Worm (Caenorhabditis elegans) whole organism, L4 larva: ENCODE data around the gene ptr-6.

Source experiments
- F10B5.3 ChIP-seq: sonication (generic microtip); optimal IDR thresholded peaks from 2 replicates; lab custom pipeline; 2016; ENCODE audit warnings: mild to moderate bottlenecking, missing genetic modification characterization, missing compliant biosample characterization
- F26F4.8 ChIP-seq: fragments of 200-800 bp; sonication (Bioruptor generic); conservative IDR thresholded peaks from 2 replicates; pipeline ENCODE4 v1.3.6; 2022; ENCODE audit warnings: missing genetic modification characterization, missing compliant biosample characterization
- F37D6.2 ChIP-seq: sonication (generic microtip); optimal IDR thresholded peaks from 2 replicates; lab custom pipeline; 2016; ENCODE audit warnings: mild to moderate bottlenecking, missing genetic modification characterization, missing compliant biosample characterization
- F49E8.2 ChIP-seq: sonication (generic microtip); optimal IDR thresholded peaks from 2 replicates; lab custom pipeline; 2016; ENCODE audit warnings: missing compliant biosample characterization, mild to moderate bottlenecking, missing genetic modification characterization, borderline replicate concordance
- Y105C5A.15 ChIP-seq: fragments of 200-800 bp; sonication (Bioruptor generic); IDR thresholded peaks from 2 replicates; pipeline ENCODE4 v1.3.6; 2022; ENCODE audit warnings: missing genetic modification characterization, missing compliant biosample characterization
- Y5F2A.4 ChIP-seq: fragments of 200-800 bp; sonication (Bioruptor generic); optimal IDR thresholded peaks from 2 replicates; lab custom pipeline; 2018; ENCODE audit warnings: mild to moderate bottlenecking, missing genetic modification characterization, missing compliant biosample characterization
- ZK546.5 ChIP-seq, 2 experiments: sonication (generic microtip); optimal IDR thresholded peaks; 2 replicates each; lab custom pipeline; 2017; ENCODE audit warnings: missing biosample characterization in 2 of 2, missing genetic modification characterization in 2 of 2
- aly-2 ChIP-seq: sonication (generic microtip); optimal IDR thresholded peaks from 2 replicates; lab custom pipeline; 2018; ENCODE audit warnings: missing biosample characterization, missing genetic modification characterization
- ama-1 ChIP-seq: fragments of 150-350 bp; optimal IDR thresholded peaks from 2 replicates; lab custom pipeline; 2014; ENCODE audit warnings: inconsistent platforms, mixed read lengths
- attf-4 ChIP-seq: sonication (generic microtip); optimal IDR thresholded peaks from 3 replicates; lab custom pipeline; 2017; ENCODE audit warnings: missing biosample characterization, missing genetic modification characterization
- ceh-20 ChIP-seq: fragments of 200-800 bp; sonication (Bioruptor generic); IDR thresholded peaks from 2 replicates; pipeline ENCODE4 v1.3.6; 2022; ENCODE audit warnings: missing genetic modification reagents, missing genetic modification characterization, missing compliant biosample characterization
- ceh-28 ChIP-seq: fragments of 150-350 bp; optimal IDR thresholded peaks from 2 replicates; lab custom pipeline; 2014; ENCODE audit warnings: missing biosample characterization, missing genetic modification reagents, missing genetic modification characterization
- ceh-32 ChIP-seq: sonication (generic microtip); optimal IDR thresholded peaks from 2 replicates; lab custom pipeline; 2016; ENCODE audit warnings: mild to moderate bottlenecking, missing genetic modification characterization, missing compliant biosample characterization; ENCODE audit not compliant: poor library complexity
- ceh-62 ChIP-seq: sonication (generic microtip); optimal IDR thresholded peaks from 2 replicates; lab custom pipeline; 2017; ENCODE audit warnings: missing biosample characterization, missing genetic modification characterization
- cey-2 ChIP-seq: sonication (generic microtip); optimal IDR thresholded peaks from 3 replicates; lab custom pipeline; 2017; ENCODE audit warnings: missing genetic modification characterization, mild to moderate bottlenecking, missing compliant biosample characterization, antibody characterized with exemption, borderline replicate concordance; ENCODE audit not compliant: insufficient read depth
- daf-16 ChIP-seq, 3 experiments: sonication (generic microtip); optimal IDR thresholded peaks; 2 replicates each; lab custom pipeline; 2016 to 2017; ENCODE audit warnings: missing genetic modification characterization in 3 of 3, missing genetic modification reagents in 3 of 3, mild to moderate bottlenecking in 2 of 3, missing compliant biosample characterization in 2 of 3, missing biosample characterization in 1 of 3, moderate library complexity in 1 of 3
- daf-19 ChIP-seq: fragments of 200-800 bp; sonication (Bioruptor generic); conservative IDR thresholded peaks from 2 replicates; pipeline ENCODE4 v1.3.6; 2022; ENCODE audit warnings: missing genetic modification characterization, missing compliant biosample characterization
- dmd-6 ChIP-seq: fragments of 200-800 bp; sonication (Bioruptor generic); IDR thresholded peaks from 2 replicates; pipeline ENCODE4 v1.3.6; 2022; ENCODE audit warnings: missing genetic modification reagents, missing genetic modification characterization, missing compliant biosample characterization
- dmd-8 ChIP-seq: fragments of 200-800 bp; sonication (Bioruptor generic); IDR thresholded peaks from 2 replicates; pipeline ENCODE4 v1.3.6; 2022; ENCODE audit warnings: missing genetic modification characterization, missing compliant biosample characterization
- dpl-1 ChIP-seq: fragments of 150-350 bp; optimal IDR thresholded peaks from 2 replicates; lab custom pipeline; 2014; ENCODE audit warnings: missing biosample characterization, missing genetic modification reagents, missing genetic modification characterization
- egl-27 ChIP-seq: sonication (generic microtip); optimal IDR thresholded peaks from 3 replicates; lab custom pipeline; 2017; ENCODE audit warnings: missing biosample characterization, missing genetic modification reagents, missing genetic modification characterization
- fos-1 ChIP-seq: fragments of 150-350 bp; optimal IDR thresholded peaks from 2 replicates; lab custom pipeline; 2014; ENCODE audit warnings: missing biosample characterization, missing genetic modification characterization
- hlh-11 ChIP-seq: fragments of 200-800 bp; sonication (Bioruptor generic); optimal IDR thresholded peaks from 2 replicates; lab custom pipeline; 2018; ENCODE audit warnings: mild to moderate bottlenecking, missing genetic modification characterization, missing compliant biosample characterization
- hlh-30 ChIP-seq: sonication (generic microtip); optimal IDR thresholded peaks from 2 replicates; lab custom pipeline; 2017; ENCODE audit warnings: antibody characterized with exemption, mild to moderate bottlenecking, missing genetic modification characterization, missing compliant biosample characterization; ENCODE audit not compliant: insufficient read depth
- hmg-1.1 ChIP-seq: fragments of 200-800 bp; sonication (Bioruptor generic); IDR thresholded peaks from 2 replicates; pipeline ENCODE4 v1.3.6; 2022; ENCODE audit warnings: missing genetic modification reagents, missing genetic modification characterization, missing compliant biosample characterization
- jun-1 ChIP-seq: fragments of 150-350 bp; optimal IDR thresholded peaks from 2 replicates; lab custom pipeline; 2014; ENCODE audit warnings: missing biosample characterization, missing genetic modification reagents, missing genetic modification characterization
- lin-15B ChIP-seq: fragments of 150-350 bp; sonication (generic microtip); optimal IDR thresholded peaks from 3 replicates; lab custom pipeline; 2014; ENCODE audit warnings: missing biosample characterization, missing genetic modification characterization
- lin-39 ChIP-seq: fragments of 150-350 bp; optimal IDR thresholded peaks from 2 replicates; lab custom pipeline; 2014; ENCODE audit warnings: missing biosample characterization, missing genetic modification reagents, missing genetic modification characterization
- madf-9 ChIP-seq: fragments of 200-800 bp; sonication (Bioruptor generic); conservative IDR thresholded peaks from 2 replicates; pipeline ENCODE4 v1.3.6; 2022; ENCODE audit warnings: missing genetic modification reagents, missing genetic modification characterization, missing compliant biosample characterization
- mdl-1 ChIP-seq, 2 experiments: fragments of 150-350 bp in 1 of 2; sonication (generic microtip) in 1 of 2; optimal IDR thresholded peaks; 2 replicates each; lab custom pipeline; 2014 to 2017; ENCODE audit warnings: missing biosample characterization in 2 of 2, missing genetic modification characterization in 2 of 2
- mxl-2 ChIP-seq: fragments of 200-800 bp; sonication (Bioruptor generic); conservative IDR thresholded peaks from 2 replicates; pipeline ENCODE4 v1.3.6; 2022; ENCODE audit warnings: missing genetic modification reagents, missing genetic modification characterization, missing compliant biosample characterization
- nhr-111 ChIP-seq: fragments of 200-800 bp; sonication (Bioruptor generic); optimal IDR thresholded peaks from 2 replicates; lab custom pipeline; 2018; ENCODE audit warnings: mild to moderate bottlenecking, missing genetic modification characterization, missing compliant biosample characterization
- nhr-237 ChIP-seq: sonication (generic microtip); optimal IDR thresholded peaks from 2 replicates; lab custom pipeline; 2017; ENCODE audit warnings: missing biosample characterization, missing genetic modification characterization
- nhr-76 ChIP-seq: fragments of 150-350 bp; optimal IDR thresholded peaks from 2 replicates; lab custom pipeline; 2014; ENCODE audit warnings: missing biosample characterization, missing genetic modification characterization
- pha-4 ChIP-seq, 2 experiments: fragments of 150-350 bp in 1 of 2; fragments of 200-800 bp in 1 of 2; sonication (Bioruptor generic) in 1 of 2; IDR thresholded peaks in 1 of 2; optimal IDR thresholded peaks in 1 of 2; 2 replicates each; pipeline versions ENCODE4 v1.3.6 to Lab custom; 2014 to 2022; ENCODE audit warnings: missing genetic modification characterization in 2 of 2, missing genetic modification reagents in 2 of 2, missing biosample characterization in 1 of 2, missing compliant biosample characterization in 1 of 2
- pqm-1 ChIP-seq: sonication (generic microtip); optimal IDR thresholded peaks from 2 replicates; lab custom pipeline; 2017; ENCODE audit warnings: missing biosample characterization, missing genetic modification characterization
- rbr-2 ChIP-seq: sonication (generic microtip); optimal IDR thresholded peaks from 2 replicates; lab custom pipeline; 2016; ENCODE audit warnings: missing genotype, missing genetic modification characterization, missing compliant biosample characterization
- sdz-12 ChIP-seq: fragments of 200-800 bp; sonication (Bioruptor generic); optimal IDR thresholded peaks from 2 replicates; lab custom pipeline; 2018; ENCODE audit warnings: mild to moderate bottlenecking, missing genetic modification characterization, missing compliant biosample characterization
- set-16 ChIP-seq: fragments of 200-800 bp; sonication (Bioruptor generic); IDR thresholded peaks from 2 replicates; pipeline ENCODE4 v1.3.6; 2022; ENCODE audit warnings: missing genetic modification reagents, missing genetic modification characterization, missing compliant biosample characterization
- snpc-4 ChIP-seq: fragments of 150-350 bp; optimal IDR thresholded peaks from 2 replicates; lab custom pipeline; 2014; ENCODE audit warnings: missing biosample characterization, missing genetic modification characterization
- spr-1 ChIP-seq: sonication (generic microtip); optimal IDR thresholded peaks from 2 replicates; lab custom pipeline; 2016; ENCODE audit warnings: mild to moderate bottlenecking, missing genetic modification characterization, missing compliant biosample characterization
- spr-3 ChIP-seq: fragments of 200-800 bp; sonication (Bioruptor generic); optimal IDR thresholded peaks from 2 replicates; lab custom pipeline; 2018; ENCODE audit warnings: mild to moderate bottlenecking, missing genetic modification characterization, missing compliant biosample characterization
- tra-1 ChIP-seq: fragments of 200-800 bp; sonication (Bioruptor generic); IDR thresholded peaks from 2 replicates; pipeline ENCODE4 v1.3.6; 2022; ENCODE audit warnings: missing genetic modification reagents, missing genetic modification characterization, missing compliant biosample characterization
- vab-7 ChIP-seq: fragments of 200-800 bp; sonication (Bioruptor generic); IDR thresholded peaks from 2 replicates; pipeline ENCODE4 v1.3.6; 2022; ENCODE audit warnings: missing genetic modification reagents, missing genetic modification characterization, missing compliant biosample characterization
- zfp-3 ChIP-seq: fragments of 200-800 bp; sonication (Bioruptor generic); conservative IDR thresholded peaks from 2 replicates; pipeline ENCODE4 v1.3.6; 2022; ENCODE audit warnings: missing genetic modification reagents, missing genetic modification characterization, missing compliant biosample characterization
- zip-11 ChIP-seq: fragments of 200-800 bp; sonication (Bioruptor generic); IDR thresholded peaks from 2 replicates; pipeline ENCODE4 v1.3.6; 2022; ENCODE audit warnings: missing genetic modification characterization, missing compliant biosample characterization
- zip-2 ChIP-seq: fragments of 150-350 bp; optimal IDR thresholded peaks from 2 replicates; lab custom pipeline; 2014; ENCODE audit warnings: missing biosample characterization, missing genetic modification characterization

The ptr-6 gene

DNA sequence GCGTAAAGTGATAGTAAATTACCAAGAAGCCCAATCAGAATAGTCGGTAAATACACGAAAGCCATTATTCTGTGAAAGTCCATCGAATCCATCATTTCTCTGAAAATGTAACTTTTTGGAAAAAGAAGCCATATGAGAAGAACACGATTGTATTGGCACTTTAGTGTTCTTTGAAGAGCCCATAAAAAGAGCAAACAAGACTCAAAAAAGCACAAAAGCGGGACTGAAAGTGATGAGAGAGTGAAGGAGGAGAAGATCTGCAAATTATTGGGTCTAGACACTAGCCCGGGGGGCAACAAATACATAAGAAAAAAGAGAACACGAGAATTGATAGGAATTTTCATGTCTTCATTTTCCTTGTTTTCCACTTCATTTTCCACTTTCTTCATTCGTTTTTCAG is 8.8 kb upstream of the ptr-6 start, which contains the start of gene frpr-4:
frpr-4 (minus strand) TSS at position 101 of the 400 bp plus-strand sequence.
- no peak for TF ChIP-seq egl-27 (tag; lab: Kevin White, UChicago)
- no peak for TF ChIP-seq zip-11
- TF ChIP-seq zfp-3: no peak
- no peak for TF ChIP-seq dpl-1
- TF ChIP-seq F37D6.2 (tag; lab: Kevin White, UChicago): no peak
- TF ChIP-seq spr-1 (tag; lab: Kevin White, UChicago): no peak
- TF ChIP-seq F26F4.8 (GFP tag; lab: Robert Waterston, UW): no peak
- no peak for TF ChIP-seq lin-15B (tag; lab: Kevin White, UChicago)
- no peak for TF ChIP-seq ama-1 (lab: Kevin White, UChicago)
- no peak for TF ChIP-seq jun-1 (tag; lab: Kevin White, UChicago)
- no peak for TF ChIP-seq nhr-237 (tag; lab: Kevin White, UChicago)
- TF ChIP-seq rbr-2 (tag; lab: Kevin White, UChicago): no peak
- no peak for TF ChIP-seq lin-39 (tag; lab: Kevin White, UChicago)

DNA sequence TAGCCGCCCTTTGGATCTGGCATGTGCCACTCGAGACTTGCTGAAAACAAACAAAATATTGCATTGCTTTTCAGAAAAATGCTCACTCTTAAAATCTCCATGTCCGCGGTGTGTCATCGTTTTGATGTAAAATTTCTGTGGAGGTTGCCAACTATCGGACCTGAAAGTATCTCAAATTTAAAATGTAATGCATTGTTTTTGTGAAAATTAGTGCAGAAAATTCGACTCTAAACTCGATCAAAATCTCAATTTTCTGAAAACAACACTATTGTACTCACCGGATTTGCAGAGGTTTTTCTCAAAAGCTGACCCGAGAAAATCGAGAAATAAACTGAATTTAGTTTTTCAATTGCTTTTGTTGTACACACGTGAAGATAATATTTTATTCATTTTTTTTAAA is 5.1 kb downstream of the ptr-6 start, which contains the start of gene T16D1.1:
T16D1.1 (minus strand) TSS at position 101 of the 400 bp plus-strand sequence.
- TF ChIP-seq nhr-111 (GFP tag; lab: Kevin White, UChicago): no peak
- TF ChIP-seq F49E8.2: no peak
- TF ChIP-seq pqm-1 (tag; lab: Kevin White, UChicago): no peak
- no peak for TF ChIP-seq cey-2
- TF ChIP-seq daf-19 (GFP tag; lab: Robert Waterston, UW): no peak
- no peak for TF ChIP-seq fos-1
- no peak for TF ChIP-seq hlh-30
- no peak for TF ChIP-seq ceh-32 (tag; lab: Kevin White, UChicago)
- no peak for TF ChIP-seq set-16 (GFP tag; lab: Robert Waterston, UW)
- TF ChIP-seq ceh-28: no peak
- TF ChIP-seq sdz-12 (GFP tag; lab: Kevin White, UChicago): no peak
- no peak for TF ChIP-seq attf-4 (tag; lab: Kevin White, UChicago)
- no peak for TF ChIP-seq spr-1 (tag; lab: Kevin White, UChicago)
- TF ChIP-seq F10B5.3 (tag; lab: Kevin White, UChicago): no peak
- no peak for TF ChIP-seq mdl-1 (tag; optimal IDR thresholded peaks at IDR 0.05; lab: Kevin White, UChicago)
- no peak for TF ChIP-seq snpc-4 (tag; lab: Kevin White, UChicago)
- TF ChIP-seq, all 104 proteins: peak for 0

DNA sequence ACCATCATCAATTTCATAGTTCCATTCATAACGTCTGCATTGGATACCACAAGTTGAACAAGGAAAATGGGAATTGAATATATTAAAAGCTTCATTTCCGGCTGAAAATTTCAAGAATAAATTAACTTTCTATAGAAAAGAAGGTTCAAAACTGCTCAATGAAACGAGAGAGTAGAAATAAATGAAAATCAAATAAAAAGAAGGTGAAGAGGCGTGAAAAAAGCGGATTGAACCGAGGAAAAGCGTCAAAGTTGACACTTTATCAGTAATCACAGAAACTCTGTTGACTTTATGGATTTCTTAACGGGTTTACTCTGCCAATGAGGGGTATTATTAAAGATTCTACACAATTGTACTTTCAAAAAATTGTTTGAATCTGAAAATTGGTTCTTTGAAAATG is 8.3 kb downstream of the ptr-6 start, which contains the start of gene pho-4:
pho-4 (minus strand) TSS at position 101 of the 400 bp plus-strand sequence.
- TF ChIP-seq nhr-76 (no peak), spr-3 (GFP tag; lab: Kevin White, UChicago) (no peak), zip-2 (tag; lab: Kevin White, UChicago) (no peak), fos-1 (no peak), dmd-6 (GFP tag; lab: Robert Waterston, UW) (no peak), daf-16 (GFP tag; optimal IDR thresholded peaks at IDR 0.05; lab: Kevin White, UChicago) (no peak), daf-16 (tag; optimal IDR thresholded peaks at IDR 0.05; lab: Kevin White, UChicago) (no peak), F37D6.2 (tag; lab: Kevin White, UChicago) (no peak), Y105C5A.15 (GFP tag; lab: Robert Waterston, UW) (no peak), zip-11 (no peak), Y5F2A.4 (no peak), nhr-111 (GFP tag; lab: Kevin White, UChicago) (no peak), tra-1 (GFP tag; lab: Robert Waterston, UW) (no peak), ceh-62 (tag; lab: Kevin White, UChicago) (no peak)

DNA sequence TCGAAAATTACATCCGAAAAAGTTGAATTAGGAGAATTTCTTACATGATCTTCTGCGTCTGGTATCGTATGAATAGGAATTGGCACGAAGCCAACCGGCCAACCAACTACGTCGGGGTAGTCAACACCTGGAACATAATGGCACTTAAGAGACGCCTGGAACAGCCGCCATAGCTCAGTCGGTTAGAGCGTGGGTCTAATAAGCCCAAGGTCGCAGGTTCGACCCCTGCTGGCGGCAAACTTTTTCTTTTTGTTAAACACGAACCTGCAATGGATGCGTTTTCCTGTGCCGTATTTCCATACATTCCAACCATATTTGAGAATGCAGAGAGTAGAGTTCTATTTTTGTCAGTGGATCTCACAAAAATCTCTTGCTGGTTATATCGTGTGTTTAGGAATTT is 8.9 kb downstream of the ptr-6 start:
- TF ChIP-seq aly-2 (tag; lab: Kevin White, UChicago): no peak
- peak; percentile 73; the same call in 1 of the 2 replicates for TF ChIP-seq dmd-8 (GFP tag; lab: Robert Waterston, UW)
- peak; percentile 56; the same call in 1 of the 2 replicates for TF ChIP-seq pha-4 (GFP tag; IDR thresholded peaks at IDR 0.05; lab: Robert Waterston, UW)
- TF ChIP-seq pha-4 (tag; optimal IDR thresholded peaks at IDR 0.05; lab: Kevin White, UChicago): no peak
- TF ChIP-seq vab-7 (GFP tag; lab: Robert Waterston, UW): 0 out of 2 replicates have a peak, but pooled peaks have one; percentile 53
- no peak for TF ChIP-seq madf-9 (GFP tag; lab: Robert Waterston, UW)
- TF ChIP-seq zfp-3: 0 out of 2 replicates have a peak, but pooled peaks have one; percentile 46
- TF ChIP-seq ceh-62 (tag; lab: Kevin White, UChicago): no peak
- no peak for TF ChIP-seq ZK546.5 (tag; optimal IDR thresholded peaks at IDR 0.05; lab: Kevin White, UChicago)
- no peak for TF ChIP-seq hlh-11 (tag; lab: Kevin White, UChicago)
- TF ChIP-seq mxl-2 (GFP tag; lab: Robert Waterston, UW): no peak
- TF ChIP-seq ceh-20 (GFP tag; lab: Robert Waterston, UW): no peak
- no peak for TF ChIP-seq hmg-1.1 (GFP tag; lab: Robert Waterston, UW)
